Fruit fly (Drosophila melanogaster): ENCODE measurements around the gene CDK2AP1.

Gene CDK2AP1

dm6 chrX:11155808-11156589 is 18.3 kb downstream of the CDK2AP1 start (continued):
- TF ChIP-seq Med (GFP tag) (peak; percentile 64), CG3281 (GFP tag; optimal IDR thresholded peaks at IDR 0.05) (peak; percentile 44), CG10654 (GFP tag; optimal IDR thresholded peaks at IDR 0.05) (no peak), gfzf (GFP tag; optimal IDR thresholded peaks at IDR 0.05) (no peak), sim (GFP tag; IDR thresholded peaks at IDR 0.05) (no peak), Side (GFP tag; optimal IDR thresholded peaks at IDR 0.05) (no peak), al (GFP tag; IDR thresholded peaks at IDR 0.05) (no peak), CG6854 (GFP tag; optimal IDR thresholded peaks at IDR 0.05) (no peak), ara (GFP tag; IDR thresholded peaks at IDR 0.05) (no peak), CG14860 (GFP tag; IDR thresholded peaks at IDR 0.05; ENCODE audit: partially characterized antibody) (no peak), CG4854 (GFP tag; optimal IDR thresholded peaks at IDR 0.05) (no peak), HHEX (GFP tag; optimal IDR thresholded peaks at IDR 0.05) (no peak), wek (GFP tag; optimal IDR thresholded peaks at IDR 0.05) (no peak), p53 (GFP tag; optimal IDR thresholded peaks at IDR 0.05) (no peak), CG11695 (GFP tag; IDR thresholded peaks at IDR 0.05) (peak; percentile 56; the same call in 2 of the 3 replicates), CG7963 (GFP tag; IDR thresholded peaks at IDR 0.05; ENCODE audit: partially characterized antibody) (no peak), D19A (tag; optimal IDR thresholded peaks at IDR 0.05) (no peak), pb (GFP tag; optimal IDR thresholded peaks at IDR 0.05) (no peak), CoRest (tag; optimal IDR thresholded peaks at IDR 0.05) (no peak), CG17385 (GFP tag; optimal IDR thresholded peaks at IDR 0.05) (no peak), GATAe (GFP tag; conservative IDR thresholded peaks at IDR 0.05) (no peak), CG16779 (GFP tag; IDR thresholded peaks at IDR 0.05) (no peak), CG6175 (GFP tag; IDR thresholded peaks at IDR 0.05) (no peak), Drgx (GFP tag; IDR thresholded peaks at IDR 0.05) (no peak), bigmax (GFP tag; optimal IDR thresholded peaks at IDR 0.05) (peak; percentile 67), mam (GFP tag; optimal IDR thresholded peaks at IDR 0.05) (no peak), CG2712 (tag; optimal IDR thresholded peaks at IDR 0.05) (peak; percentile 28), Hmr (GFP tag; optimal IDR thresholded peaks at IDR 0.05) (no peak), cwo (GFP tag; optimal IDR thresholded peaks at IDR 0.05) (peak; percentile 3), bbx (GFP tag; IDR thresholded peaks at IDR 0.05; ENCODE audit: partially characterized antibody) (no peak), Awh (GFP tag; IDR thresholded peaks at IDR 0.05) (no peak), dysf (GFP tag; IDR thresholded peaks at IDR 0.05) (peak; percentile 31; the same call in 1 of the 3 replicates), onecut (GFP tag; IDR thresholded peaks at IDR 0.05) (no peak), vnd (GFP tag; IDR thresholded peaks at IDR 0.05; ENCODE audit: partially characterized antibody) (no peak), CG14710 (tag; optimal IDR thresholded peaks at IDR 0.05) (no peak), Pdp1 (GFP tag; optimal IDR thresholded peaks at IDR 0.05) (no peak), CG43689 (GFP tag; IDR thresholded peaks at IDR 0.05) (no peak), row (GFP tag; IDR thresholded peaks at IDR 0.05) (peak; percentile 42; the same call in 1 of the 3 replicates), CG4820 (GFP tag; optimal IDR thresholded peaks at IDR 0.05) (no peak), Hr39 (optimal IDR thresholded peaks at IDR 0.05) (no peak), MTF-1 (GFP tag; optimal IDR thresholded peaks at IDR 0.05; ENCODE audit: borderline replicate concordance) (no peak), CG15696 (tag; optimal IDR thresholded peaks at IDR 0.05) (no peak), shn (GFP tag; optimal IDR thresholded peaks at IDR 0.05) (no peak), sna (GFP tag; IDR thresholded peaks at IDR 0.05; ENCODE audit: partially characterized antibody) (no peak), CG15073 (GFP tag; optimal IDR thresholded peaks at IDR 0.05) (no peak), Bgb (GFP tag; IDR thresholded peaks at IDR 0.05; ENCODE audit: partially characterized antibody) (no peak), phol (tag; optimal IDR thresholded peaks at IDR 0.05) (peak; percentile 7), Elba2 (GFP tag; optimal IDR thresholded peaks at IDR 0.05) (peak; percentile 74), ATbp (GFP tag; optimal IDR thresholded peaks at IDR 0.05) (no peak)

Measured in whole organism, embryonic.